Worm (Caenorhabditis elegans) whole organism, L4 larva: ENCODE data around the gene C27A2.7.

Source experiments
- D1046.2 ChIP-seq: fragments of 200-800 bp; sonication (Bioruptor generic); IDR thresholded peaks from 2 replicates; pipeline ENCODE4 v1.3.6; 2022; ENCODE audit warnings: missing genetic modification characterization, missing compliant biosample characterization
- F37D6.2 ChIP-seq: sonication (generic microtip); optimal IDR thresholded peaks from 2 replicates; lab custom pipeline; 2016; ENCODE audit warnings: mild to moderate bottlenecking, missing genetic modification characterization, missing compliant biosample characterization
- T20F7.1 ChIP-seq: fragments of 200-800 bp; sonication (Bioruptor generic); optimal IDR thresholded peaks from 2 replicates; lab custom pipeline; 2018; ENCODE audit warnings: mild to moderate bottlenecking, missing genetic modification characterization, missing compliant biosample characterization
- T26A8.4 ChIP-seq: fragments of 200-800 bp; sonication (Bioruptor generic); IDR thresholded peaks from 2 replicates; pipeline ENCODE4 v1.3.6; 2022; ENCODE audit warnings: missing genetic modification characterization, missing compliant biosample characterization
- Y48G9A.11 ChIP-seq: fragments of 200-800 bp; sonication (Bioruptor generic); IDR thresholded peaks from 2 replicates; pipeline ENCODE4 v1.3.6; 2022; ENCODE audit warnings: missing genetic modification reagents, missing genetic modification characterization, missing compliant biosample characterization
- aha-1 ChIP-seq: fragments of 150-350 bp; peaks from one replicate; lab custom pipeline; 2014; ENCODE audit warnings: missing biosample characterization, missing genetic modification characterization
- ama-1 ChIP-seq: fragments of 150-350 bp; optimal IDR thresholded peaks from 2 replicates; lab custom pipeline; 2014; ENCODE audit warnings: inconsistent platforms, mixed read lengths
- daf-12 ChIP-seq: fragments of 150-350 bp; optimal IDR thresholded peaks from 2 replicates; lab custom pipeline; 2014; ENCODE audit warnings: missing biosample characterization, missing genetic modification reagents, missing genetic modification characterization
- daf-16 ChIP-seq, 3 experiments: sonication (generic microtip); optimal IDR thresholded peaks; 2 replicates each; lab custom pipeline; 2016 to 2017; ENCODE audit warnings: missing genetic modification characterization in 3 of 3, missing genetic modification reagents in 3 of 3, mild to moderate bottlenecking in 2 of 3, missing compliant biosample characterization in 2 of 3, missing biosample characterization in 1 of 3, moderate library complexity in 1 of 3
- dmd-6 ChIP-seq: fragments of 200-800 bp; sonication (Bioruptor generic); IDR thresholded peaks from 2 replicates; pipeline ENCODE4 v1.3.6; 2022; ENCODE audit warnings: missing genetic modification reagents, missing genetic modification characterization, missing compliant biosample characterization
- dpl-1 ChIP-seq: fragments of 150-350 bp; optimal IDR thresholded peaks from 2 replicates; lab custom pipeline; 2014; ENCODE audit warnings: missing biosample characterization, missing genetic modification reagents, missing genetic modification characterization
- egl-27 ChIP-seq: sonication (generic microtip); optimal IDR thresholded peaks from 3 replicates; lab custom pipeline; 2017; ENCODE audit warnings: missing biosample characterization, missing genetic modification reagents, missing genetic modification characterization
- hif-1 ChIP-seq, 2 experiments: sonication (generic microtip); optimal IDR thresholded peaks; 2 replicates each; lab custom pipeline; 2016 to 2017; ENCODE audit warnings: missing compliant biosample characterization in 2 of 2, missing genetic modification characterization in 2 of 2, missing genetic modification reagents in 2 of 2, missing genotype in 2 of 2, mild to moderate bottlenecking in 1 of 2
- hmg-1.1 ChIP-seq: fragments of 200-800 bp; sonication (Bioruptor generic); IDR thresholded peaks from 2 replicates; pipeline ENCODE4 v1.3.6; 2022; ENCODE audit warnings: missing genetic modification reagents, missing genetic modification characterization, missing compliant biosample characterization
- lin-38 ChIP-seq: fragments of 200-800 bp; sonication (Bioruptor generic); IDR thresholded peaks from 2 replicates; pipeline ENCODE4 v1.3.6; 2022; ENCODE audit warnings: missing genetic modification reagents, missing genetic modification characterization, missing compliant biosample characterization
- lir-3 ChIP-seq: sonication (generic microtip); optimal IDR thresholded peaks from 2 replicates; lab custom pipeline; 2016; ENCODE audit warnings: mild to moderate bottlenecking, missing genetic modification characterization, missing compliant biosample characterization
- mes-2 ChIP-seq: sonication (generic microtip); optimal IDR thresholded peaks from 2 replicates; lab custom pipeline; 2016; ENCODE audit warnings: missing genotype, mild to moderate bottlenecking, missing genetic modification characterization, missing compliant biosample characterization; ENCODE audit not compliant: poor library complexity, severe bottlenecking
- nhr-10 ChIP-seq: fragments of 150-350 bp; optimal IDR thresholded peaks from 2 replicates; lab custom pipeline; 2014; ENCODE audit warnings: missing biosample characterization, missing genetic modification characterization
- nhr-102 ChIP-seq: sonication (generic microtip); optimal IDR thresholded peaks from 2 replicates; lab custom pipeline; 2016; ENCODE audit warnings: mild to moderate bottlenecking, missing genetic modification characterization, moderate library complexity, missing compliant biosample characterization
- nhr-111 ChIP-seq: fragments of 200-800 bp; sonication (Bioruptor generic); optimal IDR thresholded peaks from 2 replicates; lab custom pipeline; 2018; ENCODE audit warnings: mild to moderate bottlenecking, missing genetic modification characterization, missing compliant biosample characterization
- nhr-25 ChIP-seq: sonication (generic microtip); optimal IDR thresholded peaks from 2 replicates; lab custom pipeline; 2017; ENCODE audit warnings: missing genetic modification characterization, mild to moderate bottlenecking, missing compliant biosample characterization, antibody characterized with exemption, moderate library complexity, borderline replicate concordance; ENCODE audit not compliant: insufficient read depth
- nhr-28 ChIP-seq: fragments of 150-350 bp; optimal IDR thresholded peaks from 2 replicates; lab custom pipeline; 2014; ENCODE audit warnings: missing biosample characterization, missing genetic modification characterization
- nhr-42 ChIP-seq: fragments of 200-800 bp; sonication (Bioruptor generic); IDR thresholded peaks from 2 replicates; pipeline ENCODE4 v1.3.6; 2022; ENCODE audit warnings: missing genetic modification characterization, missing compliant biosample characterization
- nhr-6 ChIP-seq: fragments of 150-350 bp; optimal IDR thresholded peaks from 2 replicates; lab custom pipeline; 2014; ENCODE audit warnings: missing biosample characterization, missing genetic modification characterization
- nhr-77 ChIP-seq: fragments of 150-350 bp; optimal IDR thresholded peaks from 2 replicates; lab custom pipeline; 2014; ENCODE audit warnings: missing biosample characterization, missing genetic modification characterization
- pha-4 ChIP-seq, 2 experiments: fragments of 150-350 bp in 1 of 2; fragments of 200-800 bp in 1 of 2; sonication (Bioruptor generic) in 1 of 2; IDR thresholded peaks in 1 of 2; optimal IDR thresholded peaks in 1 of 2; 2 replicates each; pipeline versions ENCODE4 v1.3.6 to Lab custom; 2014 to 2022; ENCODE audit warnings: missing genetic modification characterization in 2 of 2, missing genetic modification reagents in 2 of 2, missing biosample characterization in 1 of 2, missing compliant biosample characterization in 1 of 2
- rbr-2 ChIP-seq: sonication (generic microtip); optimal IDR thresholded peaks from 2 replicates; lab custom pipeline; 2016; ENCODE audit warnings: missing genotype, missing genetic modification characterization, missing compliant biosample characterization
- snpc-4 ChIP-seq: fragments of 150-350 bp; optimal IDR thresholded peaks from 2 replicates; lab custom pipeline; 2014; ENCODE audit warnings: missing biosample characterization, missing genetic modification characterization
- spr-1 ChIP-seq: sonication (generic microtip); optimal IDR thresholded peaks from 2 replicates; lab custom pipeline; 2016; ENCODE audit warnings: mild to moderate bottlenecking, missing genetic modification characterization, missing compliant biosample characterization
- unc-130 ChIP-seq: sonication (generic microtip); optimal IDR thresholded peaks from 2 replicates; lab custom pipeline; 2016; ENCODE audit warnings: missing genetic modification reagents, missing genetic modification characterization, missing compliant biosample characterization
- unc-39 ChIP-seq: sonication (generic microtip); optimal IDR thresholded peaks from 2 replicates; lab custom pipeline; 2017; ENCODE audit warnings: missing biosample characterization, missing genetic modification characterization
- unc-62 ChIP-seq, 3 experiments: fragments of 150-350 bp in 1 of 3; sonication (generic microtip); optimal IDR thresholded peaks in 2 of 3; peaks in 1 of 3; 1 replicate in 1 of 3; 2 replicates in 2 of 3; lab custom pipeline; 2014 to 2017; ENCODE audit warnings: missing biosample characterization in 3 of 3, missing genetic modification characterization in 3 of 3, missing genetic modification reagents in 3 of 3, missing genotype in 1 of 3
- vab-7 ChIP-seq: fragments of 200-800 bp; sonication (Bioruptor generic); IDR thresholded peaks from 2 replicates; pipeline ENCODE4 v1.3.6; 2022; ENCODE audit warnings: missing genetic modification reagents, missing genetic modification characterization, missing compliant biosample characterization
- ztf-11 ChIP-seq: fragments of 150-350 bp; optimal IDR thresholded peaks from 2 replicates; lab custom pipeline; 2014; ENCODE audit warnings: missing biosample characterization, missing genetic modification characterization

The C27A2.7 gene

DNA sequence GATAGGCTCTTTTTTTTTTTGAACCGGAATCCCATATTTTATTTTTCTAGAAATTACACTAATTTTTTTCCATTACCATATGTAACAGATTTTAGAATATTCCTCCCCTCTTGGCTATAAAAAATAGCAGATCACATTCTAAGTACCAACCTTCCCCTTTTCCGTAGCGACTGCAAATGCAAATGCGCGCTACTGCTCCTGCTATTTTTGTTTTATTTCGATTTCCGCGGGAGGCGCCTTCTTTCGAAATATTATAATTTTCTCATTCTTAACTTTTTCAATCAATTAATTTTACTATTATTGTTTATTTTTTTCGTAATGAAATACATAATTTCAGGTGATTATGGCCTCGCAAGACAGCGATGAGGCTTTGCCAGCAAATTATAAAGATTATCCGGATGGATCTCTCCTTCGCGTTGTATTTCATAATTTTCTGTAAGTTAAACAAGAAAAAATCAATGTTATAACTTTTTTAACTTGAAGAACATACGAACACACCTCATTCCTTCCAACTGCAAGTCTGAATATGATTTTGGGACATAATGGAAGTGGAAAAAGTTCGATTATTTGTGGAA, 9.3 kb downstream of the C27A2.7 start, which contains the start of gene smc-5:
TSS of gene smc-5 (plus strand) at position 332 of the 575 bp plus-strand sequence.
- TF ChIP-seq nhr-6 (tag; lab: Kevin White, UChicago): peak; percentile 56
- no peak for TF ChIP-seq lir-3 (tag; lab: Kevin White, UChicago)
- TF ChIP-seq F37D6.2: peak; percentile 11
- TF ChIP-seq unc-39: no peak
- TF ChIP-seq mes-2 (tag; lab: Kevin White, UChicago): peak; percentile 92
- TF ChIP-seq unc-130 (GFP tag; lab: Kevin White, UChicago): peak; percentile 82
- TF ChIP-seq daf-16 (GFP tag; optimal IDR thresholded peaks at IDR 0.05; lab: Kevin White, UChicago): no peak
- peak; percentile 42 for TF ChIP-seq daf-16 (tag; optimal IDR thresholded peaks at IDR 0.05; lab: Kevin White, UChicago)
- TF ChIP-seq hif-1 (tag; optimal IDR thresholded peaks at IDR 0.05; lab: Kevin White, UChicago): peak in 1 of 2 experiments; percentile 72
- TF ChIP-seq pha-4 (GFP tag; IDR thresholded peaks at IDR 0.05; lab: Robert Waterston, UW): no peak
- peak; percentile 10 for TF ChIP-seq pha-4 (tag; optimal IDR thresholded peaks at IDR 0.05; lab: Kevin White, UChicago)
- TF ChIP-seq unc-62 (GFP tag; optimal IDR thresholded peaks at IDR 0.05 in 1 of 2; lab: Kevin White, UChicago): peak in 1 of 2 experiments; percentile 45
- TF ChIP-seq unc-62 (tag; optimal IDR thresholded peaks at IDR 0.05; lab: Kevin White, UChicago): no peak
- TF ChIP-seq dpl-1 (GFP tag; lab: Kevin White, UChicago): peak; percentile 84
- no peak for TF ChIP-seq Y48G9A.11 (GFP tag; lab: Robert Waterston, UW)
- TF ChIP-seq ama-1: no peak
- TF ChIP-seq nhr-25: peak; percentile 28
- TF ChIP-seq nhr-42: no peak
- TF ChIP-seq lin-38 (GFP tag; lab: Robert Waterston, UW): peak; percentile 94
- TF ChIP-seq hmg-1.1: peak; percentile 47; the same call in 1 of the 2 replicates
- TF ChIP-seq nhr-28 (tag; lab: Kevin White, UChicago): peak; percentile 45
- peak; percentile 47; the same call in 1 of the 2 replicates for TF ChIP-seq vab-7 (GFP tag; lab: Robert Waterston, UW)
- TF ChIP-seq aha-1 (tag; lab: Kevin White, UChicago): peak; percentile 93
- peak; percentile 59 for TF ChIP-seq rbr-2
- TF ChIP-seq T20F7.1: peak; percentile 14
- TF ChIP-seq nhr-77 (tag; lab: Kevin White, UChicago): peak; percentile 83
- TF ChIP-seq egl-27: no peak

DNA sequence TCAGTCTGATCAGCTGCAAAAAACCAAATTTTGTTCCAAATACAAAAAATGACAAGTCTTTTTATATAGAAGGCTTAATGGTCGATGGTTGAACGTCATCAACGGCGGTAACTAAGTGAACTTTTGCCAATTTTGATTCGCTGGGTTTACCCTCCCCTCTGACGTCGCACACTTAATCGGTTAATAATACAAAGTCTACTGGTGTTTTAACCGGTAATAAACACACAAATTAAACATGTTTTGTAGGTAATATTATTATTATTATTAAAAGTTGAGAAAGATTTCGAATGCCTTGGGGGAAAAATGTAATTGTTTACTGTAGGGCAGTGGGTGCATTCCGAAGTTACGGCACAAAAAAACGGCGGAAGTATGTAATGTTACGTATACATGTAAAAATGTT, 10.4 kb downstream of the C27A2.7 start, which contains the start of gene pho-12:
TSS of gene pho-12 (minus strand) at position 101 of the 400 bp plus-strand sequence.
- TF ChIP-seq dmd-6 (GFP tag; lab: Robert Waterston, UW) (no peak), mes-2 (tag; lab: Kevin White, UChicago) (no peak), D1046.2 (GFP tag; lab: Robert Waterston, UW) (no peak), rbr-2 (no peak), snpc-4 (tag; lab: Kevin White, UChicago) (no peak), lir-3 (tag; lab: Kevin White, UChicago) (no peak), T26A8.4 (GFP tag; lab: Robert Waterston, UW) (no peak), daf-12 (tag; lab: Kevin White, UChicago) (no peak), nhr-10 (tag; lab: Kevin White, UChicago) (no peak), nhr-111 (GFP tag; lab: Kevin White, UChicago) (no peak), vab-7 (GFP tag; lab: Robert Waterston, UW) (no peak)

DNA sequence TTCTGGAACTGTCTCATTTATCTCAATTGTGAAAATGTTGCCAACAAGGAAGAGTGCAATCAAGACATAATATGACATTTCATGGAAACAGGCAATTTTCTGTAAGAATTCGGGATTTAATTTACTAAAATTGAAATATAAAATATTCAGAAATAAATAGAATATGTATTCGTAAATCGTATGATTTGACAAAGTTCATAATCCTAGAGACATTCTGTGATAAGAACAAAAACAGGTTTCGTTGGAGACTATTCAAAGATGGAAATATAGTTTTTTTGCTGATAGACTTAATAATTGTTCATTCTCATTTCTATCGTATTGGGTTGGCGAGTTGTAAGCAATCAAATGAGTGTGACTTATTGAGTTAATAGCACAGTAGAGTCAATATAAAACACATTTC, 13.1 kb downstream of the C27A2.7 start, which contains the start of gene C27A2.12:
TSS of gene C27A2.12 (minus strand) at position 101 of the 400 bp plus-strand sequence.
- TF ChIP-seq F37D6.2 (no peak), ztf-11 (tag; lab: Kevin White, UChicago) (no peak), nhr-102 (no peak), spr-1 (no peak)
